Worm (Caenorhabditis elegans): ENCODE measurements around the gene hhat-2.
"Not testable (repeated sequence)": the region's sequence is repeated elsewhere in the genome, so short reads cannot be mapped to it uniquely, and the experiment has no call there.

Gene hhat-2

ce11 chrIV:14863772-14864171, 34.8 kb upstream of the hhat-2 start:
- TF ChIP-seq snpc-4 (tag; optimal IDR thresholded peaks at IDR 0.05) (peak; percentile 22), ceh-63 (GFP tag; optimal IDR thresholded peaks at IDR 0.05) (no peak), efl-1 (optimal IDR thresholded peaks at IDR 0.05) (no peak), efl-1 (GFP tag; optimal IDR thresholded peaks at IDR 0.05 in 1 of 2) (peak in 1 of 2 experiments; percentile 27)

ce11 chrIV:14862147-14862546, 33.2 kb upstream of the hhat-2 start, which contains the start of gene Y57G11C.38:
TSS of gene Y57G11C.38 (plus strand) at chrIV:14862447.
- TF ChIP-seq pqm-1 (tag; optimal IDR thresholded peaks at IDR 0.05) (no peak), unc-30 (tag; optimal IDR thresholded peaks at IDR 0.05) (no peak)

- TF ChIP-seq fkh-4 (tag; optimal IDR thresholded peaks at IDR 0.05; ENCODE audit: borderline replicate concordance) (no peak), efl-1 (optimal IDR thresholded peaks at IDR 0.05) (no peak), efl-1 (GFP tag; optimal IDR thresholded peaks at IDR 0.05 in 1 of 2) (no peak), F16B12.6 (tag; optimal IDR thresholded peaks at IDR 0.05) (no peak), fos-1 (tag; optimal IDR thresholded peaks at IDR 0.05) (no peak), C16A3.4 (tag; optimal IDR thresholded peaks at IDR 0.05) (no peak)
Observed at ce11 chrIV:14861691-14862090, 32.8 kb upstream of the hhat-2 start, which contains the start of gene Y57G11C.23. TSS of gene Y57G11C.23 (minus strand) at chrIV:14861791.

ce11 chrIV:14853703-14854102, 24.8 kb upstream of the hhat-2 start, which contains the start of gene Y57G11C.52:
TSS of gene Y57G11C.52 (plus strand) at chrIV:14854003.
- TF ChIP-seq unc-30 (tag; optimal IDR thresholded peaks at IDR 0.05) (no peak), nhr-85 (tag) (peak; percentile 0)

ce11 chrIV:14843062-14843461, 14.1 kb upstream of the hhat-2 start, which contains the start of gene Y57G11C.20:
TSS of gene Y57G11C.20 (plus strand) at chrIV:14843362.
- TF ChIP-seq ztf-4 (tag; optimal IDR thresholded peaks at IDR 0.05); nhr-85 (tag); egl-13 (tag; optimal IDR thresholded peaks at IDR 0.05): not testable (repeated sequence)

- TF ChIP-seq nhr-19 (GFP tag; conservative IDR thresholded peaks at IDR 0.05) (peak; percentile 87), lir-3 (tag; optimal IDR thresholded peaks at IDR 0.05; ENCODE audit: poor library complexity) (peak; percentile 64), unc-86 (tag; optimal IDR thresholded peaks at IDR 0.05) (peak; percentile 58), nhr-84 (tag; optimal IDR thresholded peaks at IDR 0.05) (no peak), egl-27 (tag; optimal IDR thresholded peaks at IDR 0.05) (no peak), mab-9 (GFP tag; IDR thresholded peaks at IDR 0.05) (peak; percentile 78), lin-39 (tag; optimal IDR thresholded peaks at IDR 0.05) (peak; percentile 79), alr-1 (tag; optimal IDR thresholded peaks at IDR 0.05; ENCODE audit: borderline replicate concordance) (no peak), ama-1 (optimal IDR thresholded peaks at IDR 0.05) (no peak), ceh-82 (tag; optimal IDR thresholded peaks at IDR 0.05) (peak; percentile 38 to 68 (median 56)), irx-1 (tag; optimal IDR thresholded peaks at IDR 0.05) (peak; percentile 84), mef-2 (tag; optimal IDR thresholded peaks at IDR 0.05) (no peak), Y116A8C.19 (tag; optimal IDR thresholded peaks at IDR 0.05; ENCODE audit: borderline replicate concordance) (no peak), tlp-1 (tag; optimal IDR thresholded peaks at IDR 0.05) (no peak), efl-1 (optimal IDR thresholded peaks at IDR 0.05) (peak; percentile 73 to 78), efl-1 (GFP tag; optimal IDR thresholded peaks at IDR 0.05 in 1 of 2) (peak; percentile 39 to 93), nhr-71 (tag; optimal IDR thresholded peaks at IDR 0.05) (peak; percentile 93), dpl-1 (GFP tag; optimal IDR thresholded peaks at IDR 0.05) (peak; percentile 60 to 61 (median 60)), ztf-4 (tag; optimal IDR thresholded peaks at IDR 0.05) (peak; percentile 70), hlh-17 (GFP tag; optimal IDR thresholded peaks at IDR 0.05; ENCODE audit: borderline replicate concordance) (no peak), snu-23 (GFP tag; optimal IDR thresholded peaks at IDR 0.05) (peak; percentile 96), ztf-11 (tag; optimal IDR thresholded peaks at IDR 0.05) (peak in 1 of 2 experiments; percentile 85), pqm-1 (tag; optimal IDR thresholded peaks at IDR 0.05) (no peak), efl-3 (GFP tag; optimal IDR thresholded peaks at IDR 0.05) (no peak), aha-1 (tag; optimal IDR thresholded peaks at IDR 0.05) (no peak), nhr-12 (tag; optimal IDR thresholded peaks at IDR 0.05) (no peak), mdl-1 (tag; optimal IDR thresholded peaks at IDR 0.05) (peak in 1 of 2 experiments; percentile 40), jun-1 (tag; optimal IDR thresholded peaks at IDR 0.05) (peak; percentile 67), dsc-1 (tag; optimal IDR thresholded peaks at IDR 0.05) (peak; percentile 93), skn-1 (tag; optimal IDR thresholded peaks at IDR 0.05) (peak; percentile 43), nhr-76 (tag; optimal IDR thresholded peaks at IDR 0.05) (peak; percentile 59), lsy-2 (tag; optimal IDR thresholded peaks at IDR 0.05) (peak; percentile 72 to 87), ceh-8 (GFP tag; optimal IDR thresholded peaks at IDR 0.05) (no peak), egl-13 (tag; optimal IDR thresholded peaks at IDR 0.05) (no peak)
Observed at ce11 chrIV:14838095-14838494, 9.2 kb upstream of the hhat-2 start.
